Worm (Caenorhabditis elegans) whole organism, L2 larva: Measurements from ENCODE around the gene rde-12.

Experiments
- aly-2 ChIP-seq: fragments of 150-350 bp; optimal IDR thresholded peaks from 2 replicates; lab custom pipeline; 2014; ENCODE audit warnings: missing biosample characterization, missing genetic modification characterization
- lin-39 ChIP-seq: fragments of 150-350 bp; optimal IDR thresholded peaks from 2 replicates; lab custom pipeline; 2014; ENCODE audit warnings: missing biosample characterization, missing genetic modification reagents, missing genetic modification characterization
- mdl-1 ChIP-seq, 2 experiments: fragments of 150-350 bp in 1 of 2; sonication (generic microtip) in 1 of 2; optimal IDR thresholded peaks; 2 replicates each; lab custom pipeline; 2017; ENCODE audit warnings: missing biosample characterization in 2 of 2, missing genetic modification characterization in 2 of 2
- unc-62 ChIP-seq: fragments of 150-350 bp; optimal IDR thresholded peaks from 2 replicates; lab custom pipeline; 2014; ENCODE audit warnings: missing biosample characterization, missing genetic modification reagents, missing genetic modification characterization

DNA sequence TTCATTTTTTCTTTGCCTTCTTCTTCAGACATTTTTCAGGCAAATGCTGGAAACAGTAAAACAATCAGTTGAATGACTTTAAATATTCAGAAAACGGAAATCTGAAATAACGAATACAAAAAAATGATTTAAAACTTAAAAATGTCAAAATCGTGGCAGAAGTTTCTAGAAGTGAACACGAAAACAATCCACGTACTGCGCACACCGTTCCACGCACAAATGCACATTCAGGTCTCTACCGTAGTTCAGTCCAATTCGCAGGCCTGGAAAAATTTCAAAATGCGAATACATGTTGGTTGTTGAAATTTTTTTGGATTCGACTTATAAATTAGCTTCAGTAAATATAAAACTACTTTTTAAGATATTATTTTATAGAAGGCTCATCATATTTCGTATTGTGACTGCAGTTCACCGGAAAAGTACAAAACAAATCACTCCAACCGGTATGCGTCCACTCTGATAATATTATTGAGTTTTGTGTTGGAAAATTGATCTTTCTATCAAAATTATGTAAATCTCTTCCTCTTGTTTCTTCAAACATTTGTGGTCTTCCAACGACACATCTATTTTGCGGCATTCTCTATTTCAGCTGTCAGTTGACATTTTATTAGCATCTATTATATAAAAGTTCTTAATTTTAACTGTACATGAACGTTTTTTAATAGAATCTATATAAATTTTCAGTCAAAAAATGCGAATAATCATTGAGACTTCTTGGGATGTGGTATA lies 6.9 kb downstream of the rde-12 start, which contains the start of the genes mip-2 and F58G11.4:
- TF ChIP-seq lin-39 (tag; lab: Kevin White, UChicago): no peak
- no peak for TF ChIP-seq unc-62 (GFP tag; lab: Kevin White, UChicago)
- TF ChIP-seq aly-2 (tag; lab: Kevin White, UChicago): no peak
- TF ChIP-seq mdl-1 (tag; optimal IDR thresholded peaks at IDR 0.05; lab: Kevin White, UChicago): no peak
